Worm (Caenorhabditis elegans): Measurements from ENCODE around the gene jud-4.
A peak's percentile ranks its signal among the peaks of the same experiment; 100 is the strongest.

The jud-4 gene

DNA sequence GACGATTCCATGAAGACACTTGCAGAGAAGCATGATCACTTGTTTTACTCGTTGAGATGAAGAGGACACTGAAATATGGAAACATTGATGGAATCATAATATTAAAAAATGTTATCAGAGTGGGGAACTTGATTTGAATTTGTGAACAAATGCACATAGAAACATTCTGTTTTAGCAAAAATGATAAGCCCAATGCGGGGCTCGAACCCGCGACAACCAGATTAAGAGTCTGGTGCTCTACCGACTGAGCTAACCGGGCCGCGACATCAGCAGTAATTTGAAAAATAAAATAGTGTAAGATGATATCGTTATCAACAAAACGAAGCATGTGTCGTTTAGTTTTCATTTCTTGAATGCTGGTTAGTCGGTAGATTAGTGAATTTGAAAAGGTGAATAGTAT is 42.7 kb upstream of the jud-4 start (continued):
- TF ChIP-seq sea-2 (GFP tag; IDR thresholded peaks at IDR 0.05) (no peak), dpff-1 (tag; optimal IDR thresholded peaks at IDR 0.05) (no peak), ztf-25 (GFP tag; IDR thresholded peaks at IDR 0.05) (0 out of 2 replicates have a peak, but pooled peaks have one; percentile 57), ccch-3 (GFP tag; optimal IDR thresholded peaks at IDR 0.05) (no peak), ceh-100 (GFP tag; IDR thresholded peaks at IDR 0.05) (no peak), ztf-6 (GFP tag; IDR thresholded peaks at IDR 0.05) (no peak), F10E7.11 (tag; optimal IDR thresholded peaks at IDR 0.05) (no peak), attf-5 (GFP tag; optimal IDR thresholded peaks at IDR 0.05) (peak; percentile 11), rec-8 (tag; optimal IDR thresholded peaks at IDR 0.05) (no peak), ceh-58 (GFP tag; IDR thresholded peaks at IDR 0.05) (no peak), dpl-1 (GFP tag; optimal IDR thresholded peaks at IDR 0.05) (no peak), C17E4.6 (GFP tag; IDR thresholded peaks at IDR 0.05) (no peak), dox-1 (GFP tag; IDR thresholded peaks at IDR 0.05) (peak; percentile 61), lin-54 (GFP tag; optimal IDR thresholded peaks at IDR 0.05) (peak; percentile 39), lsy-27 (tag; optimal IDR thresholded peaks at IDR 0.05; ENCODE audit: borderline replicate concordance, insufficient read depth) (no peak), F23B12.7 (tag; optimal IDR thresholded peaks at IDR 0.05; ENCODE audit: insufficient read depth) (no peak), akir-1 (GFP tag; optimal IDR thresholded peaks at IDR 0.05) (no peak), mxl-1 (tag; optimal IDR thresholded peaks at IDR 0.05) (no peak), snpc-4 (GFP tag; optimal IDR thresholded peaks at IDR 0.05) (peak; percentile 47), snpc-4 (tag; optimal IDR thresholded peaks at IDR 0.05) (peak in 3 of 4 experiments; percentile 1 to 66 (median 31)), lag-1 (GFP tag; IDR thresholded peaks at IDR 0.05) (no peak), mes-4 (tag; optimal IDR thresholded peaks at IDR 0.05) (no peak), ztf-26 (tag; optimal IDR thresholded peaks at IDR 0.05) (no peak), unc-130 (GFP tag; optimal IDR thresholded peaks at IDR 0.05) (no peak), somi-1 (GFP tag; optimal IDR thresholded peaks at IDR 0.05) (no peak), fkh-3 (tag; optimal IDR thresholded peaks at IDR 0.05) (no peak), ceh-27 (GFP tag; optimal IDR thresholded peaks at IDR 0.05) (no peak), efl-1 (GFP tag; optimal IDR thresholded peaks at IDR 0.05) (no peak), F52B5.7 (tag; optimal IDR thresholded peaks at IDR 0.05) (peak; percentile 14), nhr-80 (tag; optimal IDR thresholded peaks at IDR 0.05) (no peak), die-1 (tag; optimal IDR thresholded peaks at IDR 0.05) (peak; percentile 82), pbrm-1 (GFP tag; IDR thresholded peaks at IDR 0.05) (peak; percentile 56; the same call in 1 of the 2 replicates), rcor-1 (GFP tag; IDR thresholded peaks at IDR 0.05) (0 out of 2 replicates have a peak, but pooled peaks have one; percentile 18), hmg-20 (GFP tag; IDR thresholded peaks at IDR 0.05) (no peak), tbp1 (GFP tag; optimal IDR thresholded peaks at IDR 0.05) (peak; percentile 86), ztf-18 (tag; optimal IDR thresholded peaks at IDR 0.05) (peak; percentile 37), F39B2.1 (GFP tag; IDR thresholded peaks at IDR 0.05) (no peak), ztf-22 (GFP tag; optimal IDR thresholded peaks at IDR 0.05) (no peak), F57C9.4 (tag; optimal IDR thresholded peaks at IDR 0.05) (no peak), nhr-120 (GFP tag; IDR thresholded peaks at IDR 0.05) (no peak)

DNA sequence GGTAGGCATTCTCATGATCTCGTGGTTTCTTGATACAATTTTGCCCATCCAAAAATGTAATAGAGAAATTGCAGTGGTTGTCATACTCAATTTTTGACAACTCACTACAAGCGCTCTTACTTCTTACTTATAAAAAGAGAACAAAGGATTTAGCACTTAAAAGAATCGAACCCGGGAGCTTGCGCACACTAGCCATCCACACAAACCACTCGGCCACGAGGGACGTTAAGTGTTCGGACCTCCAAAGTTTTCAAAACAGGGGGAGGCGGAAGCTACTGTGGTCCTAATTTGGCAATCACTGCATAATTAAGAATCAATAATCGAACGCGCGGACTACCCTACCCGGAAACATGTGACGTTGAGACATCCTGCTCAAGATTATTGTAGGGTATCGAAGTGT is 41.2 kb upstream of the jud-4 start:
- peak; percentile 54 for TF ChIP-seq snpc-4 (GFP tag; optimal IDR thresholded peaks at IDR 0.05)
- TF ChIP-seq snpc-4 (tag; optimal IDR thresholded peaks at IDR 0.05), result peak in 1 of 4 experiments; percentile 66
- TF ChIP-seq snpc-1.1 (tag; optimal IDR thresholded peaks at IDR 0.05; ENCODE audit: insufficient read depth), result peak; percentile 41
- TF ChIP-seq attf-3 (GFP tag; conservative IDR thresholded peaks at IDR 0.05), result no peak
- TF ChIP-seq lin-26 (GFP tag; IDR thresholded peaks at IDR 0.05), result peak; percentile 66
- no peak for TF ChIP-seq B0035.1 (tag; optimal IDR thresholded peaks at IDR 0.05)
- TF ChIP-seq Y53G8AR.9 (GFP tag; conservative IDR thresholded peaks at IDR 0.05), result no peak
- no peak for TF ChIP-seq sptf-2 (GFP tag; optimal IDR thresholded peaks at IDR 0.05)
- TF ChIP-seq Y95B8A.8 (GFP tag; IDR thresholded peaks at IDR 0.05), result 0 out of 2 replicates have a peak, but pooled peaks have one; percentile 37
- TF ChIP-seq rpc-1 (optimal IDR thresholded peaks at IDR 0.05), result peak; percentile 65
- peak; percentile 93 for TF ChIP-seq rpc-1 (tag; optimal IDR thresholded peaks at IDR 0.05)
- 0 out of 2 replicates have a peak, but pooled peaks have one; percentile 37 for TF ChIP-seq hmg-20 (GFP tag; IDR thresholded peaks at IDR 0.05)
- peak; percentile 86 for TF ChIP-seq him-1 (tag; optimal IDR thresholded peaks at IDR 0.05)
- peak; percentile 47 for TF ChIP-seq die-1 (tag; optimal IDR thresholded peaks at IDR 0.05)
- peak; percentile 48; the same call in 1 of the 2 replicates for TF ChIP-seq ztf-25 (GFP tag; IDR thresholded peaks at IDR 0.05)
